Worm (Caenorhabditis elegans) whole organism, L2 larva: ENCODE results near the gene gfi-3.

Source experiments
- ama-1 ChIP-seq: fragments of 150-350 bp; optimal IDR thresholded peaks from 2 replicates; lab custom pipeline; 2018; ENCODE audit warnings: inconsistent platforms
- blmp-1 ChIP-seq: sonication (generic microtip); optimal IDR thresholded peaks from 2 replicates; lab custom pipeline; 2017; ENCODE audit warnings: missing genetic modification characterization, mild to moderate bottlenecking, missing compliant biosample characterization, antibody characterized with exemption, moderate library complexity; ENCODE audit not compliant: insufficient read depth
- elt-1 ChIP-seq: fragments of 150-350 bp; optimal IDR thresholded peaks from 2 replicates; lab custom pipeline; 2014; ENCODE audit warnings: missing biosample characterization, missing genetic modification characterization
- lin-39 ChIP-seq: fragments of 150-350 bp; optimal IDR thresholded peaks from 2 replicates; lab custom pipeline; 2014; ENCODE audit warnings: missing biosample characterization, missing genetic modification reagents, missing genetic modification characterization
- mdl-1 ChIP-seq, 2 experiments: fragments of 150-350 bp in 1 of 2; sonication (generic microtip) in 1 of 2; optimal IDR thresholded peaks; 2 replicates each; lab custom pipeline; 2017; ENCODE audit warnings: missing biosample characterization in 2 of 2, missing genetic modification characterization in 2 of 2
- nhr-237 ChIP-seq: fragments of 150-350 bp; optimal IDR thresholded peaks from 2 replicates; lab custom pipeline; 2014; ENCODE audit warnings: missing biosample characterization, missing genetic modification characterization
- snpc-4 ChIP-seq: fragments of 150-350 bp; optimal IDR thresholded peaks from 2 replicates; lab custom pipeline; 2014; ENCODE audit warnings: missing biosample characterization, missing genetic modification characterization
- unc-62 ChIP-seq: fragments of 150-350 bp; optimal IDR thresholded peaks from 2 replicates; lab custom pipeline; 2014; ENCODE audit warnings: missing biosample characterization, missing genetic modification reagents, missing genetic modification characterization

DNA sequence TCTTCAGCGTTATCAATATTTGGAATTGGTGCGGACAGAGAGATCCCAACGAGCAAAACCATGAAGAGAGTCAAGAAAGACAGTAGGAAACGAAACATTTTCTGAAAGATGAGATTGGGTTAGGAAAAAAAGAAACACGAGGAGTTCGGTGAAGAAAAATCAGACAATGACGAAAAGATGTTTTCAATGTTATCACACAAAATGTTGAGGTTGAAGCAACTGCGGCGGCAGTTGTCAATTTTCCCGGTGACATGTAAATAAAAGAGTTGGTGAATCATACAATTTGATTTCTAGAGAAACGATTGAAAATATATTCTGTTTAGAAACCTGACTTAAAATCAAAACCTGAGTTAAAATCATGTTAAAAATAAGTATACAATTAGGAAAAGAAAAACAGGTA, 26.6 kb upstream of the gfi-3 start, which contains the start of gene F23D12.7:
- TF ChIP-seq unc-62 (no peak), snpc-4 (tag; lab: Kevin White, UChicago) (no peak), blmp-1 (tag; lab: Kevin White, UChicago) (no peak), lin-39 (no peak), mdl-1 (tag; optimal IDR thresholded peaks at IDR 0.05; lab: Kevin White, UChicago) (no peak), nhr-237 (tag; lab: Kevin White, UChicago) (no peak), ama-1 (lab: Kevin White, UChicago) (no peak), elt-1 (tag; lab: Kevin White, UChicago) (no peak)
